Worm (Caenorhabditis elegans) whole organism, L4 larva: ENCODE data around the gene cht-5.
A peak's percentile ranks its signal among the peaks of the same experiment; 100 is the strongest.

ENCODE experiments used
- F26F4.8 ChIP-seq: fragments of 200-800 bp; sonication (Bioruptor generic); conservative IDR thresholded peaks from 2 replicates; pipeline ENCODE4 v1.3.6; 2022; ENCODE audit warnings: missing genetic modification characterization, missing compliant biosample characterization
- F44E2.7 ChIP-seq: fragments of 200-800 bp; sonication (Bioruptor generic); IDR thresholded peaks from 2 replicates; pipeline ENCODE4 v2.1.2; 2022; ENCODE audit warnings: missing genetic modification characterization, missing compliant biosample characterization
- T20F7.1 ChIP-seq: fragments of 200-800 bp; sonication (Bioruptor generic); optimal IDR thresholded peaks from 2 replicates; lab custom pipeline; 2018; ENCODE audit warnings: mild to moderate bottlenecking, missing genetic modification characterization, missing compliant biosample characterization
- T26A8.4 ChIP-seq: fragments of 200-800 bp; sonication (Bioruptor generic); IDR thresholded peaks from 2 replicates; pipeline ENCODE4 v1.3.6; 2022; ENCODE audit warnings: missing genetic modification characterization, missing compliant biosample characterization
- ZK546.5 ChIP-seq, 2 experiments: sonication (generic microtip); optimal IDR thresholded peaks; 2 replicates each; lab custom pipeline; 2017; ENCODE audit warnings: missing biosample characterization in 2 of 2, missing genetic modification characterization in 2 of 2
- aha-1 ChIP-seq: fragments of 150-350 bp; peaks from one replicate; lab custom pipeline; 2014; ENCODE audit warnings: missing biosample characterization, missing genetic modification characterization
- daf-16 ChIP-seq, 3 experiments: sonication (generic microtip); optimal IDR thresholded peaks; 2 replicates each; lab custom pipeline; 2016 to 2017; ENCODE audit warnings: missing genetic modification characterization in 3 of 3, missing genetic modification reagents in 3 of 3, mild to moderate bottlenecking in 2 of 3, missing compliant biosample characterization in 2 of 3, missing biosample characterization in 1 of 3, moderate library complexity in 1 of 3
- egl-43 ChIP-seq: fragments of 200-800 bp; sonication (Bioruptor generic); IDR thresholded peaks from 2 replicates; pipeline ENCODE4 v1.3.6; 2022; ENCODE audit warnings: missing genetic modification reagents, missing genetic modification characterization, missing compliant biosample characterization
- hif-1 ChIP-seq, 2 experiments: sonication (generic microtip); optimal IDR thresholded peaks; 2 replicates each; lab custom pipeline; 2016 to 2017; ENCODE audit warnings: missing compliant biosample characterization in 2 of 2, missing genetic modification characterization in 2 of 2, missing genetic modification reagents in 2 of 2, missing genotype in 2 of 2, mild to moderate bottlenecking in 1 of 2
- hlh-11 ChIP-seq: fragments of 200-800 bp; sonication (Bioruptor generic); optimal IDR thresholded peaks from 2 replicates; lab custom pipeline; 2018; ENCODE audit warnings: mild to moderate bottlenecking, missing genetic modification characterization, missing compliant biosample characterization
- lin-38 ChIP-seq: fragments of 200-800 bp; sonication (Bioruptor generic); IDR thresholded peaks from 2 replicates; pipeline ENCODE4 v1.3.6; 2022; ENCODE audit warnings: missing genetic modification reagents, missing genetic modification characterization, missing compliant biosample characterization
- lsy-2 ChIP-seq, 2 experiments: fragments of 150-350 bp in 1 of 2; sonication (generic microtip) in 1 of 2; optimal IDR thresholded peaks; 2 replicates each; lab custom pipeline; 2014 to 2017; ENCODE audit warnings: missing biosample characterization in 2 of 2, missing genetic modification characterization in 2 of 2
- madf-5 ChIP-seq, 2 experiments: fragments of 200-800 bp; sonication (Bioruptor generic); IDR thresholded peaks; 2 replicates each; pipeline ENCODE4 v1.3.6; 2022; ENCODE audit warnings: missing compliant biosample characterization in 2 of 2, missing genetic modification characterization in 2 of 2
- madf-9 ChIP-seq: fragments of 200-800 bp; sonication (Bioruptor generic); conservative IDR thresholded peaks from 2 replicates; pipeline ENCODE4 v1.3.6; 2022; ENCODE audit warnings: missing genetic modification reagents, missing genetic modification characterization, missing compliant biosample characterization
- mep-1 ChIP-seq: fragments of 150-350 bp; sonication (generic microtip); optimal IDR thresholded peaks from 3 replicates; lab custom pipeline; 2014; ENCODE audit warnings: missing biosample characterization, missing genetic modification characterization
- mes-2 ChIP-seq: sonication (generic microtip); optimal IDR thresholded peaks from 2 replicates; lab custom pipeline; 2016; ENCODE audit warnings: missing genotype, mild to moderate bottlenecking, missing genetic modification characterization, missing compliant biosample characterization; ENCODE audit not compliant: poor library complexity, severe bottlenecking
- nhr-11 ChIP-seq: fragments of 150-350 bp; optimal IDR thresholded peaks from 2 replicates; lab custom pipeline; 2014; ENCODE audit warnings: missing biosample characterization, missing genetic modification characterization
- nhr-41 ChIP-seq: fragments of 200-800 bp; sonication (Bioruptor generic); IDR thresholded peaks from 2 replicates; pipeline ENCODE4 v1.3.6; 2022; ENCODE audit warnings: missing genetic modification reagents, missing genetic modification characterization, missing compliant biosample characterization
- php-3 ChIP-seq: fragments of 200-800 bp; sonication (Bioruptor generic); IDR thresholded peaks from 2 replicates; pipeline ENCODE4 v1.3.6; 2022; ENCODE audit warnings: missing genetic modification reagents, missing genetic modification characterization, missing compliant biosample characterization
- rbr-2 ChIP-seq: sonication (generic microtip); optimal IDR thresholded peaks from 2 replicates; lab custom pipeline; 2016; ENCODE audit warnings: missing genotype, missing genetic modification characterization, missing compliant biosample characterization
- sdz-12 ChIP-seq: fragments of 200-800 bp; sonication (Bioruptor generic); optimal IDR thresholded peaks from 2 replicates; lab custom pipeline; 2018; ENCODE audit warnings: mild to moderate bottlenecking, missing genetic modification characterization, missing compliant biosample characterization
- set-16 ChIP-seq: fragments of 200-800 bp; sonication (Bioruptor generic); IDR thresholded peaks from 2 replicates; pipeline ENCODE4 v1.3.6; 2022; ENCODE audit warnings: missing genetic modification reagents, missing genetic modification characterization, missing compliant biosample characterization
- snpc-1.2 ChIP-seq: fragments of 200-800 bp; sonication (Bioruptor generic); IDR thresholded peaks from 2 replicates; pipeline ENCODE4 v1.3.6; 2022; ENCODE audit warnings: missing genetic modification reagents, missing genetic modification characterization, missing compliant biosample characterization
- unc-62 ChIP-seq, 3 experiments: fragments of 150-350 bp in 1 of 3; sonication (generic microtip); optimal IDR thresholded peaks in 2 of 3; peaks in 1 of 3; 1 replicate in 1 of 3; 2 replicates in 2 of 3; lab custom pipeline; 2014 to 2017; ENCODE audit warnings: missing biosample characterization in 3 of 3, missing genetic modification characterization in 3 of 3, missing genetic modification reagents in 3 of 3, missing genotype in 1 of 3

The cht-5 gene

ce11 chrV:10134077-10134693, 19.8 kb downstream of the cht-5 start, which contains the start of the genes C08B6.18, wdr-20 and C08B6.8:
Gene C08B6.18 (minus strand): TSS chrV:10134127.
Gene wdr-20 (minus strand): TSS chrV:10134158.
Gene C08B6.8 (plus strand): TSS chrV:10134643.
- TF ChIP-seq mes-2 (tag; lab: Kevin White, UChicago) (peak; percentile 21), mep-1 (tag; lab: Kevin White, UChicago) (no peak), lin-38 (peak; percentile 62), lsy-2 (tag; optimal IDR thresholded peaks at IDR 0.05; lab: Kevin White, UChicago) (peak in 1 of 2 experiments; percentile 44), T26A8.4 (GFP tag; lab: Robert Waterston, UW) (no peak), nhr-41 (GFP tag; lab: Robert Waterston, UW) (no peak), madf-9 (GFP tag; lab: Robert Waterston, UW) (no peak)

ce11 chrV:10136644-10137043, 22.2 kb downstream of the cht-5 start:
- TF ChIP-seq set-16 (GFP tag; lab: Robert Waterston, UW), result peak; percentile 47; the same call in 1 of the 2 replicates

DNA sequence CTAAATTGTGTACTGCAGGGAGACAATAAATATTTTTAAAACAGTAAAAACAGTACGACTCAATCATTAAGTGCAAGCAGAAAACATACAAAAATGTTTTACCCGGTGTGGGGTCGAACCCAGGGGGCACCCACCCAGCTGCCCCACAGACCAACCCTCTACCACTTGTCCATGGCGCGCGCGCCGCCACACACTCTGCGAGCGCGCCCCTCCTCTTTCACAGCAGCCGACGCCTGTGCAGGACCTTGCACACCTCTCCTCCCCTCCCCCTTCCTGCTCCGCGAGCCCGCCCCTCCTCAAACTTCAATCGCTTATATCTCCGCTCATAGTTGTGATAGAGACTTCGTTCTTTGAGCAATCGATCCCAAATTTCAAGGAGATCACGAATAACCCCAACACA, 24.2 kb downstream of the cht-5 start:
- TF ChIP-seq snpc-1.2 (GFP tag; lab: Robert Waterston, UW), result peak; percentile 63; the same call in 1 of the 2 replicates
- TF ChIP-seq set-16 (GFP tag; lab: Robert Waterston, UW), result peak; percentile 63
- TF ChIP-seq lin-38, result peak; percentile 60

DNA sequence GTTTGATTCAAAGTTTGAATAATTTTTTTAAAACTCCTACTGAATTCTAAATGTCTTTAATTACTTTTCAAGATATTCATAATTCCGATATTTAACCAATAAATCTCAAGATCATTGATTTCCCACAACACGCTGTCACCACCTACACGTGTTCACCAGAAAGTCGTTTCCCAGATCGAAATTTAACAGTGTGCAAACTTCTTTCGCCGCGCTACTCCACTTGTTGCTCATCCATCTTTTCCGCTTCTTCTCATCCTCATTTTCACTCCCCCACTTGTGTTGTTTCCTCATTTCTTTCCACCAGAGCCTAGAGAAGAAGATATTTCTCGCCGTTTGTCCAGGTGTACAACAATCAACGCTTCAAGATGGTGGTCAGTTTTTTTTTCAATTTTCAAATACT, 31.2 kb downstream of the cht-5 start, which contains the start of gene C51E3.9:
C51E3.9 (plus strand) TSS at position 301 of the 400 bp plus-strand sequence.
- TF ChIP-seq php-3 (GFP tag; lab: Robert Waterston, UW) (no peak), rbr-2 (tag; lab: Kevin White, UChicago) (no peak), hlh-11 (tag; lab: Kevin White, UChicago) (peak; percentile 5), aha-1 (tag; lab: Kevin White, UChicago) (peak; percentile 11), egl-43 (GFP tag; lab: Robert Waterston, UW) (no peak)

ce11 chrV:10146787-10147186, 32.4 kb downstream of the cht-5 start:
- TF ChIP-seq nhr-11, result peak; percentile 35
- TF ChIP-seq hif-1 (tag; optimal IDR thresholded peaks at IDR 0.05; lab: Kevin White, UChicago), result peak in 1 of 2 experiments; percentile 78
- peak in 1 of 2 experiments; percentile 19 for TF ChIP-seq unc-62 (GFP tag; optimal IDR thresholded peaks at IDR 0.05 in 1 of 2; lab: Kevin White, UChicago)
- TF ChIP-seq unc-62 (tag; optimal IDR thresholded peaks at IDR 0.05; lab: Kevin White, UChicago), result no peak
- TF ChIP-seq T20F7.1 (GFP tag; lab: Kevin White, UChicago), result no peak
- peak; percentile 82 for TF ChIP-seq aha-1 (tag; lab: Kevin White, UChicago)
- TF ChIP-seq daf-16 (GFP tag; optimal IDR thresholded peaks at IDR 0.05; lab: Kevin White, UChicago), result peak in 1 of 2 experiments; percentile 20
- TF ChIP-seq daf-16 (tag; optimal IDR thresholded peaks at IDR 0.05; lab: Kevin White, UChicago), result no peak
- no peak for TF ChIP-seq F26F4.8 (GFP tag; lab: Robert Waterston, UW)
- no peak for TF ChIP-seq sdz-12 (GFP tag; lab: Kevin White, UChicago)
- TF ChIP-seq, all 104 proteins: peak for 5

ce11 chrV:10148352-10148751, 33.9 kb downstream of the cht-5 start, which contains the start of gene srsx-26:
Gene srsx-26 (plus strand): TSS chrV:10148652.
- no peak for TF ChIP-seq F44E2.7 (GFP tag; lab: Robert Waterston, UW)
- no peak for TF ChIP-seq madf-5 (GFP tag; IDR thresholded peaks at IDR 0.05; lab: Robert Waterston, UW)

ce11 chrV:10149728-10150127, 35.3 kb downstream of the cht-5 start, which contains the start of gene srsx-27:
Gene srsx-27 (plus strand): TSS chrV:10150028.
- no peak for TF ChIP-seq ZK546.5 (tag; optimal IDR thresholded peaks at IDR 0.05; lab: Kevin White, UChicago)
